Worm (Caenorhabditis elegans): ENCODE measurements around the gene his-41.
A peak's percentile ranks its signal among the peaks of the same experiment; 100 is the strongest.

his-41 gene

DNA sequence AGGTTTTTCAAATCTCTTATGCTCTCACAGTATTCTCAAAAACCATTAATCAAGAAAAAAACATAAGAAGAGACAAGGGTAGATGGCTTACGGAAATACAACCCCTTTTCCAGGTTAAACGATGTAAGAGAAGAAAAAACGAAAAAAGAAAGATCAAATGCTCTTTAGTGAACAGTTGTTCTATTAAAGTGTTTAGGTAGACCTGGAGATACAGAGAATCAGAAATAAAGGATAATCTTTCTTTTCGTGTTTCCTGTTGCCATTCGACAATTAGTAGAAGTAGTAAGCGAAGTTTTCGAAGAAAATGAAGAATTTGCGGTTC, 37.9 kb downstream of the his-41 start, which contains the start of gene K09G1.1:
K09G1.1 (plus strand) TSS at position 223 of the 322 bp plus-strand sequence.
- TF ChIP-seq mdt-29 (GFP tag; IDR thresholded peaks at IDR 0.05) (no peak), F26F4.8 (GFP tag; conservative IDR thresholded peaks at IDR 0.05) (no peak), cey-2 (tag; optimal IDR thresholded peaks at IDR 0.05; ENCODE audit: borderline replicate concordance, insufficient read depth) (no peak), mes-2 (tag; optimal IDR thresholded peaks at IDR 0.05; ENCODE audit: poor library complexity, severe bottlenecking) (no peak), dmd-6 (GFP tag; IDR thresholded peaks at IDR 0.05) (no peak), nhr-25 (tag; optimal IDR thresholded peaks at IDR 0.05; ENCODE audit: borderline replicate concordance, insufficient read depth) (no peak), hlh-11 (tag; optimal IDR thresholded peaks at IDR 0.05) (no peak), pha-4 (GFP tag; IDR thresholded peaks at IDR 0.05) (no peak), pha-4 (tag; optimal IDR thresholded peaks at IDR 0.05) (no peak), dpl-1 (GFP tag; optimal IDR thresholded peaks at IDR 0.05) (no peak), F37D6.2 (tag; optimal IDR thresholded peaks at IDR 0.05) (no peak), nhr-42 (GFP tag; IDR thresholded peaks at IDR 0.05) (no peak), mxl-3 (GFP tag; optimal IDR thresholded peaks at IDR 0.05) (no peak), daf-19 (GFP tag; conservative IDR thresholded peaks at IDR 0.05) (no peak), snpc-1.2 (GFP tag; IDR thresholded peaks at IDR 0.05) (no peak)

ce11 chrV:9584263-9584662, 38.9 kb downstream of the his-41 start:
- peak; percentile 13 for TF ChIP-seq aha-1 (tag)
- no peak for TF ChIP-seq daf-8 (GFP tag; IDR thresholded peaks at IDR 0.05)
- peak in 1 of 2 experiments; percentile 62 for TF ChIP-seq unc-62 (GFP tag; optimal IDR thresholded peaks at IDR 0.05 in 1 of 2)
- TF ChIP-seq unc-62 (tag; optimal IDR thresholded peaks at IDR 0.05): no peak

ce11 chrV:9587619-9588018, 42.3 kb downstream of the his-41 start:
- peak; percentile 94 for TF ChIP-seq aha-1 (tag)
- no peak for TF ChIP-seq zfp-3 (GFP tag; conservative IDR thresholded peaks at IDR 0.05)

- TF ChIP-seq nhr-28 (tag; optimal IDR thresholded peaks at IDR 0.05) (peak; percentile 44), nhr-102 (tag; optimal IDR thresholded peaks at IDR 0.05) (no peak)
Observed at ce11 chrV:9588574-9588973, 43.2 kb downstream of the his-41 start.

DNA sequence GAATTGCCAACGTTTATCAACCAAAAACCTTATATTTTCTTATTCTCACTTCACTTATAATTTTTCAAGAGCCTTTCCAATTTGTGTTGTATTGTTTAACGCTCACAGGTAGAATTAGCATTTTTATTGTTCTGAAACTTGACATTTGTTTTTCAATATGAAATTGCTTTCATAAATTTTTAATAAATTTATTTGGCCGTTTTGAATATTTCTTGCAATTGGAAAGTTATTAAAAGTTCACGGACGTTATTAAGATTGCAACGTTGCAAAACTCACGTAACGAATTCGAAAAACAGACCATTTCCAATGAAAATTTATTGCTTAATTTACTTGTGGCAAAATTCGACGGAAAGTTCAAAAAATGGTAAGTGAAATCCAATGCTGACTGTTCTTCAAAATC, 45.0 kb downstream of the his-41 start, which contains the start of gene K09G1.2:
K09G1.2 (plus strand) TSS at position 301 of the 400 bp plus-strand sequence.
- TF ChIP-seq ama-1 (optimal IDR thresholded peaks at IDR 0.05): no peak
- TF ChIP-seq hlh-11 (tag; optimal IDR thresholded peaks at IDR 0.05): no peak
- no peak for TF ChIP-seq mxl-3 (GFP tag; optimal IDR thresholded peaks at IDR 0.05)
- TF ChIP-seq ctbp-1 (GFP tag; IDR thresholded peaks at IDR 0.05): no peak
- no peak for TF ChIP-seq Y105C5A.15 (GFP tag; IDR thresholded peaks at IDR 0.05)
- TF ChIP-seq madf-5 (GFP tag; IDR thresholded peaks at IDR 0.05): no peak
- no peak for TF ChIP-seq Y48G9A.11 (GFP tag; IDR thresholded peaks at IDR 0.05)
- TF ChIP-seq nhr-25 (tag; optimal IDR thresholded peaks at IDR 0.05; ENCODE audit: borderline replicate concordance, insufficient read depth): no peak
- TF ChIP-seq lin-38 (GFP tag; IDR thresholded peaks at IDR 0.05): no peak
- TF ChIP-seq daf-12 (tag; optimal IDR thresholded peaks at IDR 0.05): no peak
- TF ChIP-seq rbr-2 (tag; optimal IDR thresholded peaks at IDR 0.05): no peak
